Worm (Caenorhabditis elegans): ENCODE results near the gene srg-39.

DNA sequence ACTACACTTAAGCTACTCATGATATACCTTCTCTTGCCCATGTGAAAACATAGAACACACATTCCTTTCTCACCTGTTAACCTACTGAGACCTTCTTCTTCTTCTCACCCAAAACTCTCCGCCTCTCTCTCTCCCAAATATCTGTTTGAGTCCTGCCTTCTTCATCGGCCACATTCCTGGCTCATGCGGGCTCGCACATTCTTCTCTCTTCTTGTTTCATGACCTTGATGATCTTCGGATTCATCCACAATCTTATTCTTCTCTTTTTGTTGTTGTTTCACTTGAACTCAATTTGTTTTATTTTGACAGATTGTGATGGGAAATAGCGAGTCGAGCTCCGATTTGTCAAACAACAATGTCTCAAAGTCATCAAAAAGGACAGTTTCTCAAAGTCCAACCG lies 19.7 kb upstream of the srg-39 start, which contains the start of gene T19C4.5:
- TF ChIP-seq fos-1 (tag; optimal IDR thresholded peaks at IDR 0.05) (no peak), mdl-1 (tag; optimal IDR thresholded peaks at IDR 0.05) (no peak), elt-1 (tag; optimal IDR thresholded peaks at IDR 0.05) (no peak), ztf-1 (GFP tag; conservative IDR thresholded peaks at IDR 0.05) (no peak), egl-27 (tag; optimal IDR thresholded peaks at IDR 0.05) (no peak)

Measured in whole organism, L2 larva.